Worm (Caenorhabditis elegans): ENCODE data around the gene C33D9.3.

The C33D9.3 gene

DNA sequence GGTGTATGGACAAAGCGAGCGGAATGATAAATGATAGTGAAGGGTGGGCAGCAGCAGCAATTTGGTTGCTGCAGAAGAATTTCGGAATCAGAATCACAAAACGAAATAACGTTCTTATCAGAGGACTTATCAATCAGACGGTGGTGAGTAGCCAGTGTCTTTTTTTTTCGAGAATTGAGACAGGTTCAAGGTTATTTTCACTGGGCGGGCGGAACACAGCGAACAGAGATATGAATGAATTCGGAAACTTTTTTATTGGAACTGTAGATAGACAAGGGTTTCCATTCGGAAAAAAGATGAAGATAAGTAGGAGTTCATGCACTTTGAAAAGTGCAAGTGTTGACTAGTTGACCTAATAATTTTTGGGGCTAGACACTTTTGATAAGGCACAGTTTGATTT, 515 bp upstream of the C33D9.3 start (continued):
- TF ChIP-seq lir-3 (tag; optimal IDR thresholded peaks at IDR 0.05) (no peak), nhr-42 (GFP tag; IDR thresholded peaks at IDR 0.05) (no peak), mes-2 (tag; optimal IDR thresholded peaks at IDR 0.05; ENCODE audit: poor library complexity, severe bottlenecking) (no peak), Y5F2A.4 (GFP tag; optimal IDR thresholded peaks at IDR 0.05) (no peak), skn-1 (tag; optimal IDR thresholded peaks at IDR 0.05) (no peak), tag-97 (GFP tag; IDR thresholded peaks at IDR 0.05) (no peak), pqm-1 (tag; optimal IDR thresholded peaks at IDR 0.05) (peak; percentile 80), vab-7 (GFP tag; IDR thresholded peaks at IDR 0.05) (no peak), ceh-28 (tag; optimal IDR thresholded peaks at IDR 0.05) (no peak), set-16 (GFP tag; IDR thresholded peaks at IDR 0.05) (no peak), spr-1 (tag; optimal IDR thresholded peaks at IDR 0.05) (no peak), unc-130 (GFP tag; optimal IDR thresholded peaks at IDR 0.05) (no peak), nhr-25 (tag; optimal IDR thresholded peaks at IDR 0.05; ENCODE audit: borderline replicate concordance, insufficient read depth) (peak; percentile 94), nhr-102 (tag; optimal IDR thresholded peaks at IDR 0.05) (peak; percentile 3), F44E2.7 (GFP tag; IDR thresholded peaks at IDR 0.05) (no peak), lin-38 (GFP tag; IDR thresholded peaks at IDR 0.05) (no peak), attf-4 (tag; optimal IDR thresholded peaks at IDR 0.05) (no peak), daf-8 (GFP tag; IDR thresholded peaks at IDR 0.05) (no peak), T26A8.4 (GFP tag; IDR thresholded peaks at IDR 0.05) (no peak), aha-1 (tag) (peak; percentile 66), snpc-1.2 (GFP tag; IDR thresholded peaks at IDR 0.05) (no peak), hlh-11 (tag; optimal IDR thresholded peaks at IDR 0.05) (peak; percentile 85), hmg-1.1 (GFP tag; IDR thresholded peaks at IDR 0.05) (no peak), php-3 (GFP tag; IDR thresholded peaks at IDR 0.05) (no peak), sdz-12 (GFP tag; optimal IDR thresholded peaks at IDR 0.05) (no peak), hif-1 (tag; optimal IDR thresholded peaks at IDR 0.05) (no peak), ama-1 (optimal IDR thresholded peaks at IDR 0.05) (no peak), lsy-2 (tag; optimal IDR thresholded peaks at IDR 0.05) (peak in 1 of 2 experiments; percentile 19), dmd-9 (GFP tag; IDR thresholded peaks at IDR 0.05) (no peak), ztf-11 (tag; optimal IDR thresholded peaks at IDR 0.05) (no peak), dmd-8 (GFP tag; IDR thresholded peaks at IDR 0.05) (no peak), nhr-6 (tag; optimal IDR thresholded peaks at IDR 0.05) (no peak), dpl-1 (GFP tag; optimal IDR thresholded peaks at IDR 0.05) (no peak), daf-12 (tag; optimal IDR thresholded peaks at IDR 0.05) (no peak), zip-2 (tag; optimal IDR thresholded peaks at IDR 0.05) (no peak), nhr-76 (tag; optimal IDR thresholded peaks at IDR 0.05) (no peak), tra-1 (GFP tag; IDR thresholded peaks at IDR 0.05) (peak; percentile 74; the same call in 1 of the 2 replicates), rbr-2 (tag; optimal IDR thresholded peaks at IDR 0.05) (no peak), ztf-7 (tag; optimal IDR thresholded peaks at IDR 0.05) (no peak), arid-1 (GFP tag; conservative IDR thresholded peaks at IDR 0.05) (no peak), F10B5.3 (tag; optimal IDR thresholded peaks at IDR 0.05) (no peak), nhr-11 (tag; optimal IDR thresholded peaks at IDR 0.05) (no peak), dve-1 (tag; optimal IDR thresholded peaks at IDR 0.05; ENCODE audit: insufficient read depth) (peak; percentile 37), ceh-82 (tag; optimal IDR thresholded peaks at IDR 0.05) (no peak), F37D6.2 (tag; optimal IDR thresholded peaks at IDR 0.05) (no peak), fos-1 (tag; optimal IDR thresholded peaks at IDR 0.05) (no peak), lim-7 (GFP tag; IDR thresholded peaks at IDR 0.05) (no peak), duxl-1 (tag; optimal IDR thresholded peaks at IDR 0.05; ENCODE audit: poor library complexity) (no peak), F26F4.8 (GFP tag; conservative IDR thresholded peaks at IDR 0.05) (no peak), ceh-44 (GFP tag; IDR thresholded peaks at IDR 0.05) (no peak), zip-11 (GFP tag; IDR thresholded peaks at IDR 0.05) (no peak), Y48G9A.11 (GFP tag; IDR thresholded peaks at IDR 0.05) (no peak), nhr-28 (tag; optimal IDR thresholded peaks at IDR 0.05) (peak; percentile 84)
